Worm (Caenorhabditis elegans): Measurements from ENCODE around the gene apy-1.

apy-1 gene

DNA sequence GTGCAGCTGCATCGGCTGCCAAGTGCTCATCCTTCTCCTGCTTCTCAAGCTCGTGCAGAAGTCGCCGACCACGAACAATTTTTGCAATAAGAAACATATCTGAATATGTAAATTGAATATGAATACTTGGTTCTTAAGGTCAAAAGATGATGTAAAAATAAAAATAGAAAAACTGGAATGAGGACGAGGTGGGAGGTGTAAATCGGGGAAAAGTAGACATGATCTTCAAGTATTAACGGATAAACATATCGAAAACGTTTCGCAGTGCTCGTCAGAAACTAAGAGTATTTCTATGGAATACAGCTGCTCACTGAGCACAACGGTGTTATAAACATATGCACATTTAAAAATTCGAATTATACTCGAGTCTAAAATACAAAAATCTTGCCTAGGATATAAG is 29.5 kb downstream of the apy-1 start, which contains the start of gene glb-16:
TSS of gene glb-16 (minus strand) at position 101 of the 400 bp plus-strand sequence.
- TF ChIP-seq Y55F3AM.14 (GFP tag; optimal IDR thresholded peaks at IDR 0.05) (no peak), unc-62 (GFP tag; optimal IDR thresholded peaks at IDR 0.05) (no peak), nhr-6 (tag; optimal IDR thresholded peaks at IDR 0.05) (no peak), gmeb-1 (tag; optimal IDR thresholded peaks at IDR 0.05) (no peak), ceh-82 (tag; optimal IDR thresholded peaks at IDR 0.05) (no peak), ztf-1 (GFP tag; conservative IDR thresholded peaks at IDR 0.05) (no peak), nhr-237 (tag; optimal IDR thresholded peaks at IDR 0.05) (no peak), F13H6.1 (tag; optimal IDR thresholded peaks at IDR 0.05) (no peak), nhr-12 (tag; optimal IDR thresholded peaks at IDR 0.05) (no peak), skn-1 (tag; optimal IDR thresholded peaks at IDR 0.05) (no peak), R02D3.7 (tag; optimal IDR thresholded peaks at IDR 0.05) (no peak), zag-1 (tag; optimal IDR thresholded peaks at IDR 0.05) (no peak)

DNA sequence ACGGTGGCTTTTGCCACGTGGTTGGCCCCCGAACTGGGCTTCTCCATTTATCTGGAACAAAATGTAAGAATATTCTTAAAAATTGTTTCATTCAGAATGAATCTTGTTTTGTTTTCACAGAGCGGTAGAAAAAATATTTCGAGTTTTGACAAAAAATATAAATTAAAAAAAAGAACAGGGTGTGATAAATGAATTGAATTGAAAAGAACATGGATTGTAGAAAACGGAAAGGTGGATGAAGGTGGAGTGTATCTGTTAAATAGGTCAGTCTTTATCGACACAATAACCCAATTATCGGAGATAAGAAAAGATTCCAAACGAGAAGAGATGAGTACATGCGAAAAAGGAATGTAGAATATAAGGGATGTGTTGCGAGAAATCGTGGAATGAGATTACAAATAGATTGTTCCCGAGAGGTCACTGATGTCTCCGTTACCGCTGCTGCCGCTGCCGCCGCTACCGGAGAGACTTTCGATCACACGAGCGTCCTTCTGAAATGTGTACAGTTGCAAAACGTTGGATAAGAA is 31.7 kb downstream of the apy-1 start, which contains the start of gene dpy-7:
TSS of gene dpy-7 (minus strand) at position 51 of the 527 bp plus-strand sequence.
- peak; percentile 35 for TF ChIP-seq nhr-21 (tag; optimal IDR thresholded peaks at IDR 0.05)
- TF ChIP-seq crh-2 (tag; optimal IDR thresholded peaks at IDR 0.05), result no peak
- TF ChIP-seq lin-13 (GFP tag; optimal IDR thresholded peaks at IDR 0.05), result no peak
- TF ChIP-seq unc-39 (tag; optimal IDR thresholded peaks at IDR 0.05), result no peak
- TF ChIP-seq elt-1 (tag; optimal IDR thresholded peaks at IDR 0.05), result peak; percentile 65
- TF ChIP-seq nhr-10 (tag; optimal IDR thresholded peaks at IDR 0.05), result no peak
- no peak for TF ChIP-seq nhr-6 (tag; optimal IDR thresholded peaks at IDR 0.05)
- TF ChIP-seq sma-9 (GFP tag; optimal IDR thresholded peaks at IDR 0.05), result peak; percentile 4
- no peak for TF ChIP-seq sma-9 (tag; optimal IDR thresholded peaks at IDR 0.05)

DNA sequence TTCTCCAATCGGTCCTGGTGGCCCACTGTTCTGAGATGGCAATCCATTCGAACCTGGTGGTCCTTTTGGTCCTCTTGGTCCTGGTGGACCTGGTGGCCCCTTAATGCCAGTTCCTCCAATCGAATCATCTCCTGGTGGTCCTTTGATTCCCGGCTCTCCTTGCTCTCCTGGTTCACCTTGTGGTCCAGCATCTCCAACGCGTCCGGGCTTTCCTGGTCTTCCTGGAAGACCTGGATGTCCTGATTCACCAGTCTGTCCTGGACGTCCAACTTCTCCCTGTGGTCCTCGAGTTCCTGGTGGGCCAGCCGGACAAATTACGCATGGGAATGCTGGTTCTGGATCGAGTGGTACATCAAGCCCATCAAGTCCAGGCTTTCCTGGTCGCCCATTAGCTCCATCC is 32.7 kb downstream of the apy-1 start:
- TF ChIP-seq mab-5 (tag; optimal IDR thresholded peaks at IDR 0.05) (no peak), F13H6.1 (tag; optimal IDR thresholded peaks at IDR 0.05) (no peak)

DNA sequence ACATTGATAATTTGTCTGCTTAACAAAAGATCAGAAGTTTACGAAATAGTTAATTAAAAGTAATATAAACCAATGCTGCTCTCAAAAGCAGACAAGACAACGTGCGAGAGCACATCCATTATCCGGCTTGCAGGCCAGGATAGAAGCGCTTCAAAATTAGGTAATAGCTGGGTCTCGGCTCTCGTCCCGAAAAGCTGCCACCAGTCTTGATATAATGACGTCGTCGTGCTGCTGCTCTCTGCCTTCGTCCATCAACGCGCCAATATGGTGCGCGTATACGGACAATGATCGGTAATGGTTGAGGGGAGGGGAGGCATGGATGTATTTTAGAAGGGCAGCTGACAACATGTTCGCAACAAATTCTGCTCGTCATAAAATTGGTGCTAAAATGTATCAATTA is 35.1 kb downstream of the apy-1 start:
- TF ChIP-seq sma-3 (GFP tag; optimal IDR thresholded peaks at IDR 0.05) (no peak), nhr-6 (tag; optimal IDR thresholded peaks at IDR 0.05) (no peak), zag-1 (tag; optimal IDR thresholded peaks at IDR 0.05) (no peak), ZK546.5 (tag; optimal IDR thresholded peaks at IDR 0.05) (no peak), mbf-1 (tag; optimal IDR thresholded peaks at IDR 0.05) (no peak), unc-55 (GFP tag; optimal IDR thresholded peaks at IDR 0.05) (no peak), skn-1 (tag; optimal IDR thresholded peaks at IDR 0.05) (no peak)

DNA sequence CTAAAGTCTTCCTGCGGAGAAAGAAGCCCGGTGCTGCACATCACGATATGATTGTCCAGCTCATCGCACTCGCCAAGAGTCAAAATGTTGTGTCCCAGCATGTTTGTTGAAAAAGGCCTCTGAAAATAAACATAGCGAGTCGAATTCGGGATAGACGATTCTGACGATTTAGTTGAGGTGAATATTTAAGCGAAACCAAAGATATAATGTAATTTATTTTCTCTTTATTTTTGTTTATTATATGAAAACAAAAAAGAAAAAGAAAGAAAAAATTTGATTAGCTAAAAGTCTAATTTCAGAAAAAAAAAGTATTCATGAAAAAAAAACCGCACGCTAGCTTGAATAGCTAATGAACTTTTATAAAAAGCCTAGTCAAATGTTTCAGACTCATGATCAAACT is 36.9 kb downstream of the apy-1 start, which contains the start of gene ceh-14:
TSS of gene ceh-14 (minus strand) at position 101 of the 400 bp plus-strand sequence.
- no peak for TF ChIP-seq nhr-25 (tag; optimal IDR thresholded peaks at IDR 0.05)
- no peak for TF ChIP-seq lin-11 (tag; optimal IDR thresholded peaks at IDR 0.05)
- no peak for TF ChIP-seq mab-5 (tag; optimal IDR thresholded peaks at IDR 0.05)
- no peak for TF ChIP-seq unc-62 (GFP tag; optimal IDR thresholded peaks at IDR 0.05)
- TF ChIP-seq ztf-4 (tag; optimal IDR thresholded peaks at IDR 0.05), result no peak
- no peak for TF ChIP-seq elt-3 (tag; optimal IDR thresholded peaks at IDR 0.05)
- TF ChIP-seq sem-4 (tag; optimal IDR thresholded peaks at IDR 0.05), result no peak
- TF ChIP-seq R02D3.7 (tag; optimal IDR thresholded peaks at IDR 0.05), result no peak
- TF ChIP-seq nhr-10 (tag; optimal IDR thresholded peaks at IDR 0.05), result no peak
- no peak for TF ChIP-seq lin-39 (tag; optimal IDR thresholded peaks at IDR 0.05)
- no peak for TF ChIP-seq nhr-11 (tag; optimal IDR thresholded peaks at IDR 0.05)
- TF ChIP-seq ceh-16 (tag; optimal IDR thresholded peaks at IDR 0.05), result no peak
- no peak for TF ChIP-seq snpc-4 (tag; optimal IDR thresholded peaks at IDR 0.05)
- no peak for TF ChIP-seq unc-55 (GFP tag; optimal IDR thresholded peaks at IDR 0.05)
- no peak for TF ChIP-seq ceh-82 (tag; optimal IDR thresholded peaks at IDR 0.05)

DNA sequence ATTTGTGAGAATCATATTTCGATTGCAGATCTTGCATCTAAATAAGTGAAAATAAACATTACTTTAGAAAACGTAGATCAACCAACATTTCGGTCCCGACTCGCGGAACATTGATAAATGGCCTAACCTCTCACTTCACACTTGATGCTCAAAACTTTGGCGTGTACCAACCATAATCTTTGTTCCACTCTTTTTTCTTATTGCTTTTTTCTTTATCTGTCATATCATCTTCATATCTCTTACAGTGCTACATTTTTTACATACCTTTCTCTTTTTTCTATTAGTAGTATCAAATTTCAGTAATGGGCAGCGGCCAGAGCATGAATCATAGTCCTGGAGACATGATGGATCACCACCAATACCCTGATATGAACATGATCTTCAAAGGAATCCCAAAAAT is 44.3 kb downstream of the apy-1 start, which contains the start of gene F46C8.3:
TSS of gene F46C8.3 (plus strand) at position 301 of the 400 bp plus-strand sequence.
- no peak for TF ChIP-seq egl-27 (tag; optimal IDR thresholded peaks at IDR 0.05)
- no peak for TF ChIP-seq ama-1 (optimal IDR thresholded peaks at IDR 0.05)
- no peak for TF ChIP-seq nhr-23 (tag; optimal IDR thresholded peaks at IDR 0.05)
- no peak for TF ChIP-seq nhr-6 (tag; optimal IDR thresholded peaks at IDR 0.05)
- TF ChIP-seq sem-4 (tag; optimal IDR thresholded peaks at IDR 0.05), result no peak
- no peak for TF ChIP-seq mdl-1 (tag; optimal IDR thresholded peaks at IDR 0.05)
- TF ChIP-seq crh-2 (tag; optimal IDR thresholded peaks at IDR 0.05), result no peak
- TF ChIP-seq F13H6.1 (tag; optimal IDR thresholded peaks at IDR 0.05), result no peak
- no peak for TF ChIP-seq lin-39 (tag; optimal IDR thresholded peaks at IDR 0.05)
- no peak for TF ChIP-seq sma-9 (GFP tag; optimal IDR thresholded peaks at IDR 0.05)
- no peak for TF ChIP-seq sma-9 (tag; optimal IDR thresholded peaks at IDR 0.05)
- no peak for TF ChIP-seq peb-1 (tag; optimal IDR thresholded peaks at IDR 0.05)
- TF ChIP-seq fos-1 (tag; optimal IDR thresholded peaks at IDR 0.05), result no peak
- TF ChIP-seq mab-5 (tag; optimal IDR thresholded peaks at IDR 0.05), result no peak
- no peak for TF ChIP-seq nhr-10 (tag; optimal IDR thresholded peaks at IDR 0.05)
- TF ChIP-seq elt-3 (tag; optimal IDR thresholded peaks at IDR 0.05), result no peak
- TF ChIP-seq ztf-11 (tag; optimal IDR thresholded peaks at IDR 0.05), result no peak

All from whole organism, L2 larva.